Fruit fly (Drosophila melanogaster) whole organism, wandering third instar larva: Measurements from ENCODE around the gene CG14694.

Experiments used
- Abd-B ChIP-seq: fragments of >200 bp; optimal IDR thresholded peaks from 2 replicates; lab custom pipeline; 2017; ENCODE audit warnings: missing biosample characterization, missing genetic modification characterization
- CG32264 ChIP-seq: fragments of 200-800 bp; sonication (Bioruptor generic); optimal IDR thresholded peaks from 2 replicates; lab custom pipeline; 2016; ENCODE audit warnings: missing biosample characterization, missing genetic modification characterization
- CG9705 ChIP-seq: fragments of 200-800 bp; sonication (Bioruptor generic); optimal IDR thresholded peaks from 2 replicates; lab custom pipeline; 2018; ENCODE audit warnings: missing biosample characterization, mild to moderate bottlenecking, missing genetic modification characterization
- CrebA ChIP-seq: fragments of 200-800 bp; sonication (Bioruptor generic); optimal IDR thresholded peaks from 2 replicates; lab custom pipeline; 2016; ENCODE audit warnings: missing biosample characterization, mild to moderate bottlenecking, missing genetic modification characterization, borderline replicate concordance
- Dfd ChIP-seq: fragments of >200 bp; optimal IDR thresholded peaks from 2 replicates; lab custom pipeline; 2017; ENCODE audit warnings: missing biosample characterization, missing genetic modification characterization
- Dif ChIP-seq: fragments of 200-275, 200-300 bp; sonication (Bioruptor generic); optimal IDR thresholded peaks from 2 replicates; lab custom pipeline; 2018; ENCODE audit warnings: missing biosample characterization, missing genetic modification characterization; ENCODE audit not compliant: partially characterized antibody
- GATAd ChIP-seq: sonication (Bioruptor generic); optimal IDR thresholded peaks from 2 replicates; lab custom pipeline; 2016; ENCODE audit warnings: missing biosample characterization, missing genetic modification characterization
- HLH106 ChIP-seq: fragments of 200-800 bp; optimal IDR thresholded peaks from 3 replicates; lab custom pipeline; 2019; ENCODE audit warnings: missing biosample characterization, mild to moderate bottlenecking, missing genetic modification characterization, moderate library complexity
- Hnf4 ChIP-seq: fragments of 200-800 bp; sonication (Bioruptor generic); optimal IDR thresholded peaks from 2 replicates; lab custom pipeline; 2016; ENCODE audit warnings: missing biosample characterization, mild to moderate bottlenecking, missing genetic modification characterization
- Hr78 ChIP-seq: fragments of >200 bp; optimal IDR thresholded peaks from 2 replicates; lab custom pipeline; 2017; ENCODE audit warnings: missing biosample characterization, missing genetic modification characterization
- Hr83 ChIP-seq: fragments of 200-300 bp; sonication (Bioruptor generic); optimal IDR thresholded peaks from 2 replicates; lab custom pipeline; 2016; ENCODE audit warnings: missing biosample characterization, mild to moderate bottlenecking, missing genetic modification characterization, moderate library complexity; ENCODE audit not compliant: poor library complexity, severe bottlenecking
- Mio ChIP-seq: sonication (Bioruptor generic); optimal IDR thresholded peaks from 2 replicates; lab custom pipeline; 2016; ENCODE audit warnings: missing biosample characterization, missing genetic modification characterization
- Myc ChIP-seq: fragments of >200 bp; optimal IDR thresholded peaks from 2 replicates; lab custom pipeline; 2017
- N ChIP-seq: fragments of >200 bp; optimal IDR thresholded peaks from 2 replicates; lab custom pipeline; 2018; ENCODE audit warnings: missing biosample characterization, missing external identifiers, missing genetic modification characterization
- OdsH ChIP-seq: fragments of 200-800 bp; sonication (Bioruptor generic); optimal IDR thresholded peaks from 2 replicates; lab custom pipeline; 2016; ENCODE audit warnings: missing biosample characterization, mild to moderate bottlenecking, missing genetic modification characterization
- Rel ChIP-seq, 2 experiments: fragments of 200-800 bp; sonication (Bioruptor generic) in 1 of 2; optimal IDR thresholded peaks; 2 replicates in 1 of 2; 3 replicates in 1 of 2; lab custom pipeline; 2016 to 2019; ENCODE audit warnings: mild to moderate bottlenecking in 2 of 2, missing biosample characterization in 2 of 2, missing genetic modification characterization in 2 of 2, moderate library complexity in 1 of 2
- Sp1 ChIP-seq: fragments of 200-800 bp; sonication (Bioruptor generic); optimal IDR thresholded peaks from 3 replicates; lab custom pipeline; 2019; ENCODE audit warnings: missing biosample characterization, mild to moderate bottlenecking, missing genetic modification characterization, moderate library complexity
- Vsx2 ChIP-seq: fragments of 200-300, 225-300 bp; sonication (Bioruptor generic); optimal IDR thresholded peaks from 2 replicates; lab custom pipeline; 2018; ENCODE audit warnings: missing biosample characterization, missing genetic modification characterization; ENCODE audit not compliant: partially characterized antibody
- br ChIP-seq: fragments of 200-800 bp; sonication (Bioruptor generic); optimal IDR thresholded peaks from 2 replicates; lab custom pipeline; 2016; ENCODE audit warnings: missing biosample characterization, missing genetic modification characterization
- brk ChIP-seq: fragments of 200-800 bp; sonication (Bioruptor generic); optimal IDR thresholded peaks from 2 replicates; lab custom pipeline; 2016; ENCODE audit warnings: missing biosample characterization, mild to moderate bottlenecking, missing genetic modification characterization
- dl ChIP-seq, 2 experiments: fragments of 175-275, 200-275 bp in 1 of 2; fragments of 200-275 bp in 1 of 2; sonication (Bioruptor generic); optimal IDR thresholded peaks; lab custom pipeline; 2018; ENCODE audit warnings: mild to moderate bottlenecking in 2 of 2, missing biosample characterization in 2 of 2, missing genetic modification characterization in 2 of 2, moderate library complexity in 2 of 2; ENCODE audit not compliant: partially characterized antibody in 2 of 2, insufficient read depth in 1 of 2
- dsf ChIP-seq: sonication (Bioruptor generic); optimal IDR thresholded peaks from 2 replicates; lab custom pipeline; 2016; ENCODE audit warnings: missing biosample characterization, missing genetic modification characterization, borderline replicate concordance
- ey ChIP-seq: fragments of 200-800 bp; sonication (Bioruptor generic); optimal IDR thresholded peaks from 2 replicates; lab custom pipeline; 2016; ENCODE audit warnings: missing biosample characterization, missing genetic modification characterization
- foxo ChIP-seq, 2 experiments: fragments of 200-800 bp; sonication (Bioruptor generic); optimal IDR thresholded peaks; 2 replicates in 1 of 2; 3 replicates in 1 of 2; lab custom pipeline; 2016 to 2017; ENCODE audit warnings: missing biosample characterization in 2 of 2, missing genetic modification characterization in 2 of 2
- fru ChIP-seq: fragments of 200-800 bp; sonication (Bioruptor generic); optimal IDR thresholded peaks from 3 replicates; lab custom pipeline; 2016; ENCODE audit warnings: missing biosample characterization, mild to moderate bottlenecking, missing genetic modification characterization
- h ChIP-seq: fragments of 200-800 bp; sonication (Bioruptor generic); optimal IDR thresholded peaks from 3 replicates; lab custom pipeline; 2016; ENCODE audit warnings: missing biosample characterization, mild to moderate bottlenecking, missing genetic modification characterization
- jim ChIP-seq: fragments of 175-275, 200-325 bp; sonication (Bioruptor generic); optimal IDR thresholded peaks from 2 replicates; lab custom pipeline; 2016; ENCODE audit warnings: missing biosample characterization, mild to moderate bottlenecking, missing genetic modification characterization
- lola ChIP-seq: fragments of >200 bp; optimal IDR thresholded peaks from 2 replicates; lab custom pipeline; 2017; ENCODE audit warnings: missing biosample characterization, missing genetic modification characterization
- pan ChIP-seq: fragments of >200 bp; optimal IDR thresholded peaks from 2 replicates; lab custom pipeline; 2017
- psq ChIP-seq: fragments of 200-800 bp; sonication (Bioruptor generic); optimal IDR thresholded peaks from 3 replicates; lab custom pipeline; 2017; ENCODE audit warnings: missing biosample characterization, mild to moderate bottlenecking, missing genetic modification characterization, moderate library complexity
- rgr ChIP-seq: fragments of 200-800 bp; sonication (Bioruptor generic); optimal IDR thresholded peaks from 3 replicates; lab custom pipeline; 2016; ENCODE audit warnings: missing biosample characterization, mild to moderate bottlenecking, missing genetic modification characterization
- sv ChIP-seq: fragments of 200-800 bp; sonication (Bioruptor generic); optimal IDR thresholded peaks from 3 replicates; lab custom pipeline; 2016; ENCODE audit warnings: missing biosample characterization, missing genetic modification characterization
- tai ChIP-seq: sonication (Bioruptor generic); optimal IDR thresholded peaks from 2 replicates; lab custom pipeline; 2016; ENCODE audit warnings: missing biosample characterization, missing genetic modification characterization
- usp ChIP-seq: fragments of >200 bp; optimal IDR thresholded peaks from 2 replicates; lab custom pipeline; 2017; ENCODE audit warnings: missing biosample characterization, missing genetic modification characterization
- woc ChIP-seq: sonication (Bioruptor generic); optimal IDR thresholded peaks from 2 replicates; lab custom pipeline; 2016; ENCODE audit warnings: missing biosample characterization, mild to moderate bottlenecking, missing genetic modification characterization

The CG14694 gene

DNA sequence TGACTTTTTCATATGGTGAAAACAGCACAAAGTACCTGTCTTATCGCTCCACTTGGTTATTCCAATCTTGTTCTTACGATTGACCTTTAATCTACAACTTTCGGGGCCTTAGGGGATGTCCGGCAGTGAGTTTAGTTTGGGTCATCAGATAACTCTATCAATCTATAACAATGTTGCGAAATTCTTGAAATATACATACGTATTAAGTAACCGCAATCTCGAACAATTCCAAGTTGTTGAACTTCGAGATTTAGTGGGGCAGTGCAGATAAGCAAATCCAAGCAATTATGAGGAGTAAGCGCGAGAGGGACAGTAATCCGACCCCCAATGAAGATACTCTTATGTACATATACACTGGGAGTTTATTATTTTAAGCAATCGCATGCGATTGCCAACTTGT, 10.9 kb upstream of the CG14694 start:
- no peak for TF ChIP-seq Rel (GFP tag; optimal IDR thresholded peaks at IDR 0.05; lab: Kevin White, UChicago)
- peak; percentile 35 for TF ChIP-seq Rel (tag; optimal IDR thresholded peaks at IDR 0.05; lab: Kevin White, UChicago)
- TF ChIP-seq Dfd (GFP tag; lab: Kevin White, UChicago), result no peak

DNA sequence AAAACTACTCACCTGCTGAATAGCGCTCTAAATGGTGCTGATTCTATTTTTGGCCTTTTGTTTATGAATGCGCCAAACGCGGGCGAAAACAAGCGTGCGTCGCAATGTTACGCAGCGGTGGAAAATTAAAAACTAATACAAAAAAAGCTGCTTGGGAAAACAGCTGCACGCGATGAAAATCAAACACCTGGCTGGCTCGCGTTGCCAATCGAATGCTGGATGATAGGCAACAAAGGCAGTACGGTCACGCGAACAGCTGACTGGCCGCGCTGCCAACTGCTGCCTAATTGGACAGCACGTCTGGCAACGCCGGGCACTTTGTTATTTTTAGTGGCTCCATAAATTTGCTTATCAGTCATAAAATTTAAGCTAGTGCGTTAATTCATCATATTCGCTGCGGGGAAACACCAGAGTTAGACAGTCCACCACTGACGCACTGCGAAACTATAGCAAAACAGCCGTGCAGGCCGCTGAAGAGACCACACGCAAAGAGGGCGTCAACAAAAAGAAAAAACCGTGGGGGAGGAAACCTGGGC, 8.9 kb upstream of the CG14694 start, which contains the start of the genes SelR and Tsp86D:
TSS of gene SelR (minus strand) at position 216 of the 536 bp plus-strand sequence.
TSS of gene Tsp86D (plus strand) at position 282 of the 536 bp plus-strand sequence.
- TF ChIP-seq fru (GFP tag; lab: Kevin White, UChicago) (no peak), HLH106 (tag; lab: Kevin White, UChicago) (no peak), CG9705 (GFP tag; lab: Kevin White, UChicago) (peak; percentile 26), Hr83 (GFP tag; lab: Kevin White, UChicago) (peak; percentile 38), rgr (GFP tag; lab: Kevin White, UChicago) (peak; percentile 17), Sp1 (GFP tag; lab: Kevin White, UChicago) (peak; percentile 42), Rel (GFP tag; optimal IDR thresholded peaks at IDR 0.05; lab: Kevin White, UChicago) (no peak), Rel (tag; optimal IDR thresholded peaks at IDR 0.05; lab: Kevin White, UChicago) (peak; percentile 93), h (GFP tag; lab: Kevin White, UChicago) (peak; percentile 33), Myc (lab: Kevin White, UChicago) (peak; percentile 75)

dm6 chr3R:10863956-10864355, 4.3 kb upstream of the CG14694 start:
- TF ChIP-seq usp (GFP tag; lab: Kevin White, UChicago), result no peak
- peak; percentile 59 for TF ChIP-seq Dif (GFP tag; lab: Kevin White, UChicago)
- no peak for TF ChIP-seq lola (GFP tag; lab: Kevin White, UChicago)
- no peak for TF ChIP-seq Vsx2 (GFP tag; lab: Kevin White, UChicago)
- TF ChIP-seq CrebA (GFP tag; lab: Kevin White, UChicago), result no peak

- TF ChIP-seq CG32264 (GFP tag; lab: Kevin White, UChicago), result no peak
- no peak for TF ChIP-seq jim (GFP tag; lab: Kevin White, UChicago)
- no peak for TF ChIP-seq h (GFP tag; lab: Kevin White, UChicago)
- no peak for TF ChIP-seq Dif (GFP tag; lab: Kevin White, UChicago)
- TF ChIP-seq ey (GFP tag; lab: Kevin White, UChicago), result no peak
- no peak for TF ChIP-seq tai (GFP tag; lab: Kevin White, UChicago)
- no peak for TF ChIP-seq dl (GFP tag; optimal IDR thresholded peaks at IDR 0.05; lab: Kevin White, UChicago; ENCODE audit: insufficient read depth in 1 of 2, partially characterized antibody in 2 of 2)
- TF ChIP-seq Mio (GFP tag; lab: Kevin White, UChicago), result no peak
- no peak for TF ChIP-seq pan (lab: Kevin White, UChicago)
- TF ChIP-seq lola (GFP tag; lab: Kevin White, UChicago), result no peak
- no peak for TF ChIP-seq GATAd
- no peak for TF ChIP-seq psq (GFP tag; lab: Kevin White, UChicago)
- TF ChIP-seq Rel (GFP tag; optimal IDR thresholded peaks at IDR 0.05; lab: Kevin White, UChicago), result no peak
- no peak for TF ChIP-seq Rel (tag; optimal IDR thresholded peaks at IDR 0.05; lab: Kevin White, UChicago)
- TF ChIP-seq woc, result no peak
- TF ChIP-seq brk, result no peak
- TF ChIP-seq N (GFP tag; lab: Kevin White, UChicago), result no peak
- no peak for TF ChIP-seq sv (GFP tag; lab: Kevin White, UChicago)
- no peak for TF ChIP-seq Vsx2 (GFP tag; lab: Kevin White, UChicago)
- no peak for TF ChIP-seq dsf (GFP tag; lab: Kevin White, UChicago)
These were observed 3.8 kb upstream of the CG14694 start for dm6 chr3R:10863446-10863819.

DNA sequence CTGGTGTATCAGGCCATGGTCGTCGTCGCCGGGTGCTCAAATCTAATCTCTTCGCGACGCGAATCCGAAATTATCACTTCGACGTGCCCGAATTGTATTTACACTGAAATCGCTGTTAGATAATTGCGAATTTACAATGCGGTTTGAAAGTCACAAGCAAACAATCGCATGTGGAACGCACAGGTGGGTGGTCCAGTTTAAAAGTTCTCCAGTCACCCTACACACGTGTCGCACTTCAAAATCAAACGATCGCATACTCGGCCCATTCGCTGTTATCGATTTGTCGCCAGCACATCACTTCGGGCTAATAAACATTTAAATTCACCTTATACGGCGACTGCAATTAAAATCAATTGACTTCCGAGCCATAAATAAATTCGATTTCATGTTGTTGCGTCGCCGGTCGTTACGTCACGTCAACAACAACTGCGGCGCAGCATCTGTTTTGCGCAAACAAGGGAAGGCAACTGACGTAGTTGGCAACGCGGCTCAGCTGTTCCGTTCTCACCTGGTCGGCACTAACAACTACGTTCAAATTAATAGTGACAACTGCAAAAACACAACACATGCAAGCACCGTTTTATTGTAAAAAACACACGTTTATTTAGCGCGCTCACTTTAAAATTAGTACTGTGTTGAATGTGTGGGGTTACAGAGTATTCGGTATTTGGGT, 3.3 kb upstream of the CG14694 start, which contains the start of gene CG6574:
TSS of gene CG6574 (minus strand) at position 216 of the 673 bp plus-strand sequence.
- TF ChIP-seq Hr78 (GFP tag; lab: Kevin White, UChicago) (no peak), pan (lab: Kevin White, UChicago) (no peak), Abd-B (GFP tag; lab: Kevin White, UChicago) (no peak), Myc (lab: Kevin White, UChicago) (peak; percentile 39), ey (GFP tag; lab: Kevin White, UChicago) (peak; percentile 2), HLH106 (tag; lab: Kevin White, UChicago) (peak; percentile 13), GATAd (no peak), h (GFP tag; lab: Kevin White, UChicago) (peak; percentile 32), Rel (GFP tag; optimal IDR thresholded peaks at IDR 0.05; lab: Kevin White, UChicago) (no peak), Rel (tag; optimal IDR thresholded peaks at IDR 0.05; lab: Kevin White, UChicago) (peak; percentile 27), Hnf4 (no peak), Vsx2 (GFP tag; lab: Kevin White, UChicago) (no peak), OdsH (peak; percentile 2), br (GFP tag; lab: Kevin White, UChicago) (peak; percentile 38), foxo (GFP tag; optimal IDR thresholded peaks at IDR 0.05; lab: Kevin White, UChicago) (peak in 1 of 2 experiments; percentile 41), N (GFP tag; lab: Kevin White, UChicago) (no peak), sv (GFP tag; lab: Kevin White, UChicago) (no peak), tai (GFP tag; lab: Kevin White, UChicago) (no peak)
- TF ChIP-seq, all 38 proteins: peak for 8
